Worm (Caenorhabditis elegans) whole organism, L2 larva: Measurements from ENCODE around the gene Y69A2AR.12.

Experiments used
- C34F6.9 ChIP-seq: fragments of 150-350 bp; optimal IDR thresholded peaks from 2 replicates; lab custom pipeline; 2014; ENCODE audit warnings: missing biosample characterization, missing genetic modification characterization
- F13H6.1 ChIP-seq: sonication (generic microtip); optimal IDR thresholded peaks from 2 replicates; lab custom pipeline; 2016; ENCODE audit warnings: missing genetic modification characterization, missing compliant biosample characterization
- R02D3.7 ChIP-seq: fragments of 150-350 bp; optimal IDR thresholded peaks from 2 replicates; lab custom pipeline; 2014; ENCODE audit warnings: missing biosample characterization, missing genetic modification characterization
- Y55F3AM.14 ChIP-seq: fragments of 200-800 bp; sonication (Bioruptor generic); optimal IDR thresholded peaks from 2 replicates; lab custom pipeline; 2018; ENCODE audit warnings: mild to moderate bottlenecking, missing genetic modification characterization, missing compliant biosample characterization
- ZK546.5 ChIP-seq: sonication (generic microtip); optimal IDR thresholded peaks from 2 replicates; lab custom pipeline; 2017; ENCODE audit warnings: missing biosample characterization, missing genetic modification characterization
- alr-1 ChIP-seq: fragments of 150-350 bp; optimal IDR thresholded peaks from 2 replicates; lab custom pipeline; 2014; ENCODE audit warnings: missing biosample characterization, missing genetic modification characterization
- aly-2 ChIP-seq: fragments of 150-350 bp; optimal IDR thresholded peaks from 2 replicates; lab custom pipeline; 2014; ENCODE audit warnings: missing biosample characterization, missing genetic modification characterization
- ama-1 ChIP-seq: fragments of 150-350 bp; optimal IDR thresholded peaks from 2 replicates; lab custom pipeline; 2018; ENCODE audit warnings: inconsistent platforms
- ceh-16 ChIP-seq: fragments of 150-350 bp; optimal IDR thresholded peaks from 2 replicates; lab custom pipeline; 2014; ENCODE audit warnings: missing biosample characterization, missing genetic modification characterization
- dmd-4 ChIP-seq: sonication (generic microtip); optimal IDR thresholded peaks from 2 replicates; lab custom pipeline; 2017; ENCODE audit warnings: missing biosample characterization, missing genetic modification characterization
- egl-27 ChIP-seq: sonication (generic microtip); optimal IDR thresholded peaks from 3 replicates; lab custom pipeline; 2017; ENCODE audit warnings: missing biosample characterization, missing genetic modification reagents, missing genetic modification characterization
- elt-1 ChIP-seq: fragments of 150-350 bp; optimal IDR thresholded peaks from 2 replicates; lab custom pipeline; 2014; ENCODE audit warnings: missing biosample characterization, missing genetic modification characterization
- elt-3 ChIP-seq: sonication (generic microtip); optimal IDR thresholded peaks from 2 replicates; lab custom pipeline; 2017; ENCODE audit warnings: missing biosample characterization, missing genetic modification characterization
- gmeb-1 ChIP-seq: fragments of 150-350 bp; optimal IDR thresholded peaks from 2 replicates; lab custom pipeline; 2014; ENCODE audit warnings: missing biosample characterization, missing genetic modification characterization
- lin-13 ChIP-seq: fragments of 150-350 bp; optimal IDR thresholded peaks from 2 replicates; lab custom pipeline; 2014; ENCODE audit warnings: missing biosample characterization, missing genetic modification reagents, missing genetic modification characterization
- lin-39 ChIP-seq: fragments of 150-350 bp; optimal IDR thresholded peaks from 2 replicates; lab custom pipeline; 2014; ENCODE audit warnings: missing biosample characterization, missing genetic modification reagents, missing genetic modification characterization
- lsy-2 ChIP-seq, 2 experiments: fragments of 150-350 bp in 1 of 2; sonication (generic microtip) in 1 of 2; optimal IDR thresholded peaks; 2 replicates each; lab custom pipeline; 2014 to 2017; ENCODE audit warnings: missing biosample characterization in 2 of 2, missing genetic modification characterization in 2 of 2
- mbf-1 ChIP-seq: sonication (generic microtip); optimal IDR thresholded peaks from 2 replicates; lab custom pipeline; 2017; ENCODE audit warnings: missing biosample characterization, missing genetic modification characterization
- nhr-10 ChIP-seq: sonication (generic microtip); optimal IDR thresholded peaks from 2 replicates; lab custom pipeline; 2017; ENCODE audit warnings: missing biosample characterization, missing genetic modification characterization
- nhr-11 ChIP-seq: fragments of 150-350 bp; optimal IDR thresholded peaks from 2 replicates; lab custom pipeline; 2014; ENCODE audit warnings: missing biosample characterization, missing genetic modification characterization
- nhr-12 ChIP-seq: fragments of 150-350 bp; optimal IDR thresholded peaks from 2 replicates; lab custom pipeline; 2014; ENCODE audit warnings: missing biosample characterization, missing genetic modification characterization
- nhr-129 ChIP-seq: fragments of 150-350 bp; optimal IDR thresholded peaks from 2 replicates; lab custom pipeline; 2014; ENCODE audit warnings: missing biosample characterization, missing genetic modification characterization
- nhr-21 ChIP-seq: fragments of 150-350 bp; optimal IDR thresholded peaks from 2 replicates; lab custom pipeline; 2014; ENCODE audit warnings: missing biosample characterization, missing genetic modification characterization
- nhr-237 ChIP-seq: fragments of 150-350 bp; optimal IDR thresholded peaks from 2 replicates; lab custom pipeline; 2014; ENCODE audit warnings: missing biosample characterization, missing genetic modification characterization
- nhr-25 ChIP-seq: fragments of 150-350 bp; sonication (generic microtip); optimal IDR thresholded peaks from 3 replicates; lab custom pipeline; 2014; ENCODE audit warnings: missing biosample characterization, missing genetic modification characterization
- nhr-6 ChIP-seq: fragments of 150-350 bp; optimal IDR thresholded peaks from 2 replicates; lab custom pipeline; 2014; ENCODE audit warnings: missing biosample characterization, missing genetic modification characterization
- nhr-77 ChIP-seq: fragments of 150-350 bp; optimal IDR thresholded peaks from 2 replicates; lab custom pipeline; 2014; ENCODE audit warnings: missing biosample characterization, missing genetic modification characterization
- peb-1 ChIP-seq: fragments of 150-350 bp; optimal IDR thresholded peaks from 2 replicates; lab custom pipeline; 2014; ENCODE audit warnings: missing biosample characterization, missing genetic modification characterization
- sem-4 ChIP-seq: fragments of 150-350 bp; optimal IDR thresholded peaks from 2 replicates; lab custom pipeline; 2014; ENCODE audit warnings: missing biosample characterization, missing genetic modification reagents, missing genetic modification characterization
- skn-1 ChIP-seq: sonication (generic microtip); optimal IDR thresholded peaks from 2 replicates; lab custom pipeline; 2017; ENCODE audit warnings: missing biosample characterization, missing genetic modification characterization
- unc-39 ChIP-seq: fragments of 150-350 bp; optimal IDR thresholded peaks from 2 replicates; lab custom pipeline; 2014; ENCODE audit warnings: missing biosample characterization, missing genetic modification characterization
- unc-55 ChIP-seq: fragments of 150-350 bp; sonication (generic microtip); optimal IDR thresholded peaks from 3 replicates; lab custom pipeline; 2014; ENCODE audit warnings: missing biosample characterization, missing genetic modification reagents, missing genetic modification characterization
- unc-62 ChIP-seq: fragments of 150-350 bp; optimal IDR thresholded peaks from 2 replicates; lab custom pipeline; 2014; ENCODE audit warnings: missing biosample characterization, missing genetic modification reagents, missing genetic modification characterization
- zag-1 ChIP-seq: fragments of 150-350 bp; optimal IDR thresholded peaks from 2 replicates; lab custom pipeline; 2014; ENCODE audit warnings: missing biosample characterization, missing genetic modification characterization
- ztf-4 ChIP-seq: fragments of 150-350 bp; optimal IDR thresholded peaks from 2 replicates; lab custom pipeline; 2014; ENCODE audit warnings: missing biosample characterization, missing genetic modification characterization

Gene Y69A2AR.12

ce11 chrIV:2610409-2610808, 42.0 kb downstream of the Y69A2AR.12 start, which contains the start of gene Y69A2AR.32:
Y69A2AR.32 (plus strand) TSS chrIV:2610436.
- TF ChIP-seq F13H6.1 (tag; lab: Kevin White, UChicago) = no peak
- TF ChIP-seq dmd-4 = no peak
- TF ChIP-seq nhr-25 = no peak
- TF ChIP-seq nhr-6 (tag; lab: Kevin White, UChicago) = no peak
- TF ChIP-seq sem-4 (tag; lab: Kevin White, UChicago) = no peak
- TF ChIP-seq ZK546.5 (tag; lab: Kevin White, UChicago) = no peak
- no peak for TF ChIP-seq aly-2
- no peak for TF ChIP-seq zag-1 (tag; lab: Kevin White, UChicago)
- TF ChIP-seq egl-27 = no peak

ce11 chrIV:2610974-2611373, 42.6 kb downstream of the Y69A2AR.12 start:
- TF ChIP-seq unc-62 (GFP tag; lab: Kevin White, UChicago) = no peak
- no peak for TF ChIP-seq lin-13
- TF ChIP-seq Y55F3AM.14 (GFP tag; lab: Kevin White, UChicago) = no peak
- TF ChIP-seq dmd-4 = no peak
- no peak for TF ChIP-seq peb-1
- no peak for TF ChIP-seq lin-39
- no peak for TF ChIP-seq sem-4 (tag; lab: Kevin White, UChicago)
- no peak for TF ChIP-seq nhr-11
- no peak for TF ChIP-seq F13H6.1 (tag; lab: Kevin White, UChicago)
- TF ChIP-seq mbf-1 (tag; lab: Kevin White, UChicago) = no peak
- TF ChIP-seq ztf-4 (tag; lab: Kevin White, UChicago) = no peak
- no peak for TF ChIP-seq unc-55
- TF ChIP-seq alr-1 (tag; lab: Kevin White, UChicago) = no peak
- no peak for TF ChIP-seq C34F6.9 (tag; lab: Kevin White, UChicago)
- TF ChIP-seq nhr-12 (tag; lab: Kevin White, UChicago) = no peak
- no peak for TF ChIP-seq nhr-129 (tag; lab: Kevin White, UChicago)
- no peak for TF ChIP-seq R02D3.7 (tag; lab: Kevin White, UChicago)
- TF ChIP-seq nhr-77 = no peak
- no peak for TF ChIP-seq skn-1 (tag; lab: Kevin White, UChicago)
- TF ChIP-seq, all 48 proteins: peak for 0

- TF ChIP-seq nhr-21 (tag; lab: Kevin White, UChicago) = no peak
- TF ChIP-seq lsy-2 (tag; optimal IDR thresholded peaks at IDR 0.05; lab: Kevin White, UChicago) = peak in 1 of 2 experiments; percentile 32
- peak; percentile 8 for TF ChIP-seq unc-55
- no peak for TF ChIP-seq elt-3 (tag; lab: Kevin White, UChicago)
- TF ChIP-seq gmeb-1 (tag; lab: Kevin White, UChicago) = peak; percentile 17
Measured at ce11 chrIV:2613011-2613503, 44.6 kb downstream of the Y69A2AR.12 start, which contains the start of gene Y69A2AR.28. Y69A2AR.28 (minus strand) TSS chrIV:2613061.

ce11 chrIV:2613754-2614244, 45.4 kb downstream of the Y69A2AR.12 start, which contains the start of gene daao-1:
daao-1 (plus strand) TSS chrIV:2614194.
- TF ChIP-seq nhr-10 (tag; lab: Kevin White, UChicago) = no peak
- no peak for TF ChIP-seq aly-2
- TF ChIP-seq elt-1 (tag; lab: Kevin White, UChicago) = no peak
- TF ChIP-seq ceh-16 (tag; lab: Kevin White, UChicago) = no peak
- TF ChIP-seq lsy-2 (tag; optimal IDR thresholded peaks at IDR 0.05; lab: Kevin White, UChicago) = no peak
- no peak for TF ChIP-seq ZK546.5 (tag; lab: Kevin White, UChicago)
- TF ChIP-seq gmeb-1 (tag; lab: Kevin White, UChicago) = no peak
- TF ChIP-seq nhr-12 (tag; lab: Kevin White, UChicago) = no peak
- TF ChIP-seq nhr-237 (tag; lab: Kevin White, UChicago) = no peak
- no peak for TF ChIP-seq nhr-11
- no peak for TF ChIP-seq lin-39
- TF ChIP-seq unc-39 = no peak

- TF ChIP-seq unc-39 = no peak
- TF ChIP-seq elt-3 (tag; lab: Kevin White, UChicago) = no peak
- TF ChIP-seq lin-13 = no peak
- TF ChIP-seq elt-1 (tag; lab: Kevin White, UChicago) = no peak
- TF ChIP-seq ama-1 (lab: Kevin White, UChicago) = no peak
- TF ChIP-seq, all 48 proteins: peak for 0
Measured at ce11 chrIV:2616853-2617252, 48.4 kb downstream of the Y69A2AR.12 start.
